Worm (Caenorhabditis elegans) whole organism, L1 larva: ENCODE results near the gene C36C5.4.
A peak's percentile ranks its signal among the peaks of the same experiment; 100 is the strongest.

Experiments
- ceh-8 ChIP-seq: fragments of 200-800 bp; sonication (Bioruptor generic); optimal IDR thresholded peaks from 2 replicates; lab custom pipeline; 2018; ENCODE audit warnings: mild to moderate bottlenecking, missing genetic modification characterization, moderate library complexity, missing compliant biosample characterization
- ceh-90 ChIP-seq: sonication (generic microtip); optimal IDR thresholded peaks from 2 replicates; lab custom pipeline; 2016; ENCODE audit warnings: missing genetic modification characterization, missing compliant biosample characterization
- efl-1 ChIP-seq, 4 experiments: fragments of 150-350 bp; optimal IDR thresholded peaks in 3 of 4; peaks in 1 of 4; 1 replicate in 1 of 4; 2 replicates in 3 of 4; lab custom pipeline; 2014; ENCODE audit warnings: missing biosample characterization in 2 of 4, missing genetic modification characterization in 2 of 4, missing genetic modification reagents in 2 of 4
- egl-27 ChIP-seq, 2 experiments: fragments of 150-350 bp in 1 of 2; sonication (generic microtip); optimal IDR thresholded peaks; 3 replicates each; lab custom pipeline; 2017 to 2018; ENCODE audit warnings: missing biosample characterization in 2 of 2, missing genetic modification characterization in 2 of 2, missing genetic modification reagents in 2 of 2
- elt-2 ChIP-seq: sonication (generic microtip); optimal IDR thresholded peaks from 2 replicates; lab custom pipeline; 2016; ENCODE audit warnings: missing genetic modification characterization, mild to moderate bottlenecking, inconsistent platforms, missing compliant biosample characterization, missing genetic modification reagents
- elt-3 ChIP-seq, 6 experiments: fragments of 150-350 bp in 1 of 6; sonication (generic microtip); optimal IDR thresholded peaks; 2 replicates each; lab custom pipeline; 2017 to 2018; ENCODE audit warnings: missing biosample characterization in 6 of 6, missing genetic modification characterization in 6 of 6, inconsistent platforms in 1 of 6
- fkh-4 ChIP-seq: sonication (generic microtip); optimal IDR thresholded peaks from 2 replicates; lab custom pipeline; 2016; ENCODE audit warnings: missing compliant biosample characterization, missing genetic modification characterization, borderline replicate concordance
- fkh-8 ChIP-seq: sonication (generic microtip); optimal IDR thresholded peaks from 2 replicates; lab custom pipeline; 2016; ENCODE audit warnings: mild to moderate bottlenecking, missing genetic modification characterization, missing compliant biosample characterization
- grh-1 ChIP-seq: fragments of 200-800 bp; sonication (Bioruptor generic); IDR thresholded peaks from 2 replicates; pipeline ENCODE4 v1.3.6; 2022; ENCODE audit warnings: missing genetic modification reagents, missing genetic modification characterization, missing compliant biosample characterization
- hlh-4 ChIP-seq: sonication (generic microtip); optimal IDR thresholded peaks from 2 replicates; lab custom pipeline; 2016; ENCODE audit warnings: mild to moderate bottlenecking, missing genetic modification characterization, missing compliant biosample characterization
- hpl-2 ChIP-seq: fragments of 150-350 bp; optimal IDR thresholded peaks from 2 replicates; lab custom pipeline; 2014; ENCODE audit warnings: missing biosample characterization, missing genetic modification reagents, missing genetic modification characterization
- irx-1 ChIP-seq: sonication (generic microtip); optimal IDR thresholded peaks from 2 replicates; lab custom pipeline; 2016; ENCODE audit warnings: missing genetic modification characterization, missing compliant biosample characterization
- lin-13 ChIP-seq: fragments of 150-350 bp; optimal IDR thresholded peaks from 2 replicates; lab custom pipeline; 2014; ENCODE audit warnings: missing biosample characterization, missing genetic modification reagents, missing genetic modification characterization
- lin-39 ChIP-seq: fragments of 150-350 bp; optimal IDR thresholded peaks from 2 replicates; lab custom pipeline; 2014; ENCODE audit warnings: missing biosample characterization, missing genetic modification reagents, missing genetic modification characterization
- lir-3 ChIP-seq: sonication (generic microtip); optimal IDR thresholded peaks from 2 replicates; lab custom pipeline; 2016; ENCODE audit warnings: mild to moderate bottlenecking, missing genetic modification characterization, moderate library complexity, missing compliant biosample characterization; ENCODE audit not compliant: poor library complexity
- mdl-1 ChIP-seq, 2 experiments: fragments of 150-350 bp; optimal IDR thresholded peaks; 2 replicates each; lab custom pipeline; 2014 to 2017; ENCODE audit warnings: missing biosample characterization in 2 of 2, missing genetic modification characterization in 2 of 2, inconsistent platforms in 1 of 2
- mep-1 ChIP-seq: fragments of 150-350 bp; optimal IDR thresholded peaks from 2 replicates; lab custom pipeline; 2014; ENCODE audit warnings: missing biosample characterization, missing genetic modification characterization
- nhr-20 ChIP-seq: sonication (generic microtip); optimal IDR thresholded peaks from 2 replicates; lab custom pipeline; 2016; ENCODE audit warnings: mild to moderate bottlenecking, missing genetic modification characterization, missing compliant biosample characterization
- nhr-237 ChIP-seq: fragments of 150-350 bp; optimal IDR thresholded peaks from 2 replicates; lab custom pipeline; 2014; ENCODE audit warnings: missing biosample characterization, missing genetic modification characterization
- nhr-47 ChIP-seq: sonication (generic microtip); optimal IDR thresholded peaks from 2 replicates; lab custom pipeline; 2016; ENCODE audit warnings: mild to moderate bottlenecking, missing genetic modification characterization, moderate library complexity, missing compliant biosample characterization
- nhr-77 ChIP-seq: fragments of 150-350 bp; optimal IDR thresholded peaks from 2 replicates; lab custom pipeline; 2014; ENCODE audit warnings: missing biosample characterization, missing genetic modification characterization
- nhr-85 ChIP-seq: sonication (generic microtip); peaks from one replicate; lab custom pipeline; 2016; ENCODE audit warnings: missing genetic modification characterization, inconsistent platforms, missing compliant biosample characterization
- nhr-90 ChIP-seq: sonication (generic microtip); optimal IDR thresholded peaks from 2 replicates; lab custom pipeline; 2016; ENCODE audit warnings: mild to moderate bottlenecking, missing genetic modification characterization, missing compliant biosample characterization; ENCODE audit not compliant: poor library complexity
- pax-3 ChIP-seq: fragments of 200-800 bp; sonication (Bioruptor generic); optimal IDR thresholded peaks from 2 replicates; lab custom pipeline; 2018; ENCODE audit warnings: mild to moderate bottlenecking, missing genetic modification characterization, moderate library complexity, missing compliant biosample characterization
- rnt-1 ChIP-seq: sonication (generic microtip); optimal IDR thresholded peaks from 2 replicates; lab custom pipeline; 2016; ENCODE audit warnings: mild to moderate bottlenecking, missing genetic modification characterization, moderate library complexity, missing compliant biosample characterization
- snu-23 ChIP-seq: sonication (generic microtip); optimal IDR thresholded peaks from 2 replicates; lab custom pipeline; 2016; ENCODE audit warnings: missing genetic modification characterization, missing compliant biosample characterization
- tlp-1 ChIP-seq: fragments of 150-350 bp; optimal IDR thresholded peaks from 2 replicates; lab custom pipeline; 2014; ENCODE audit warnings: missing biosample characterization, missing genetic modification characterization
- unc-30 ChIP-seq: sonication (generic microtip); optimal IDR thresholded peaks from 2 replicates; lab custom pipeline; 2017; ENCODE audit warnings: missing biosample characterization, missing genetic modification characterization
- unc-62 ChIP-seq: fragments of 150-350 bp; optimal IDR thresholded peaks from 2 replicates; lab custom pipeline; 2014; ENCODE audit warnings: missing biosample characterization, missing genetic modification reagents, missing genetic modification characterization
- unc-86 ChIP-seq: sonication (generic microtip); optimal IDR thresholded peaks from 2 replicates; lab custom pipeline; 2016; ENCODE audit warnings: missing genetic modification characterization, missing compliant biosample characterization
- unc-98 ChIP-seq: fragments of 200-800 bp; sonication (Bioruptor generic); IDR thresholded peaks from 2 replicates; pipeline ENCODE4 v1.3.6; 2022; ENCODE audit warnings: missing genetic modification characterization, missing compliant biosample characterization
- zag-1 ChIP-seq: fragments of 150-350 bp; optimal IDR thresholded peaks from 2 replicates; lab custom pipeline; 2014; ENCODE audit warnings: missing biosample characterization, missing genetic modification characterization
- zip-4 ChIP-seq: fragments of 200-800 bp; sonication (Bioruptor generic); optimal IDR thresholded peaks from 2 replicates; lab custom pipeline; 2018; ENCODE audit warnings: mild to moderate bottlenecking, missing genetic modification characterization, moderate library complexity, missing compliant biosample characterization
- ztf-11 ChIP-seq, 2 experiments: sonication (generic microtip); optimal IDR thresholded peaks; 2 replicates each; lab custom pipeline; 2016 to 2017; ENCODE audit warnings: missing genetic modification characterization in 2 of 2, missing biosample characterization in 1 of 2, missing compliant biosample characterization in 1 of 2

Gene C36C5.4

ce11 chrV:3176161-3176560 lies 9.8 kb downstream of the C36C5.4 start, which contains the start of gene srab-8:
TSS of gene srab-8 (plus strand) at chrV:3176461.
- peak; percentile 90 for TF ChIP-seq hlh-4 (tag; lab: Kevin White, UChicago)
- TF ChIP-seq grh-1 (GFP tag; lab: Robert Waterston, UW): no peak

DNA sequence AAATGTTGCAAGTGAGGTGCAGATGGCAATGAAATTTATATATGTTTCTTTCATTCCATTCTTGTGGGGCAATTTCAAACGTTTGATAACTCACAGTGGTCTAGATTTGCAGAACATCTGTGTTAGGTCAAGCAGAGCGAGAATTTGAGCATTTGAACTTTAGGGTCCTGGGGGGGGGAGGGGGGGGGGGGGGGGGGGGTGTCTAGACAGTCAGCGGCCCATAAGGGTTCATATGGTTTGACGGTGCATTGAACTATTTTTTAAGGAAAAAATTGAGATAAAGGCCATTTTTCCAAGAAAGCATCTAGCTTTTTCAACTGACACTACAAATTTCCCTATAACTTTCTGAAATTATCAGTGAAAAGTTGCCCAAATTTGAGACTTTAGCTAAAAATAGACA lies 19.5 kb downstream of the C36C5.4 start:
- TF ChIP-seq efl-1 (optimal IDR thresholded peaks at IDR 0.05; lab: Kevin White, UChicago): no peak
- no peak for TF ChIP-seq efl-1 (GFP tag; optimal IDR thresholded peaks at IDR 0.05 in 1 of 2; lab: Kevin White, UChicago)
- no peak for TF ChIP-seq nhr-77 (tag; lab: Kevin White, UChicago)
- TF ChIP-seq pax-3 (tag; lab: Kevin White, UChicago): no peak
- no peak for TF ChIP-seq unc-98
- TF ChIP-seq ztf-11 (tag; optimal IDR thresholded peaks at IDR 0.05; lab: Kevin White, UChicago): no peak
- TF ChIP-seq tlp-1 (tag; lab: Kevin White, UChicago): no peak
- TF ChIP-seq ceh-8 (GFP tag; lab: Kevin White, UChicago): no peak
- TF ChIP-seq elt-3 (tag; optimal IDR thresholded peaks at IDR 0.05; lab: Kevin White, UChicago): no peak
- TF ChIP-seq mdl-1 (tag; optimal IDR thresholded peaks at IDR 0.05; lab: Kevin White, UChicago): no peak
- no peak for TF ChIP-seq irx-1 (tag; lab: Kevin White, UChicago)
- TF ChIP-seq fkh-8: no peak
- TF ChIP-seq unc-30 (tag; lab: Kevin White, UChicago): no peak
- no peak for TF ChIP-seq hpl-2 (GFP tag; lab: Kevin White, UChicago)

- no peak for TF ChIP-seq zag-1
- TF ChIP-seq unc-86 (tag; lab: Kevin White, UChicago): no peak
- no peak for TF ChIP-seq fkh-4 (tag; lab: Kevin White, UChicago)
- TF ChIP-seq nhr-47 (tag; lab: Kevin White, UChicago): no peak
- no peak for TF ChIP-seq zip-4 (GFP tag; lab: Kevin White, UChicago)
- no peak for TF ChIP-seq lin-39 (tag; lab: Kevin White, UChicago)
- no peak for TF ChIP-seq ceh-90 (tag; lab: Kevin White, UChicago)
- no peak for TF ChIP-seq mep-1
- TF ChIP-seq egl-27 (tag; optimal IDR thresholded peaks at IDR 0.05; lab: Kevin White, UChicago): no peak
- TF ChIP-seq unc-62 (GFP tag; lab: Kevin White, UChicago): no peak
- no peak for TF ChIP-seq grh-1 (GFP tag; lab: Robert Waterston, UW)
Observed at ce11 chrV:3188043-3188442, 21.7 kb downstream of the C36C5.4 start, which contains the start of gene lag-2. TSS of gene lag-2 (plus strand) at chrV:3188343.

DNA sequence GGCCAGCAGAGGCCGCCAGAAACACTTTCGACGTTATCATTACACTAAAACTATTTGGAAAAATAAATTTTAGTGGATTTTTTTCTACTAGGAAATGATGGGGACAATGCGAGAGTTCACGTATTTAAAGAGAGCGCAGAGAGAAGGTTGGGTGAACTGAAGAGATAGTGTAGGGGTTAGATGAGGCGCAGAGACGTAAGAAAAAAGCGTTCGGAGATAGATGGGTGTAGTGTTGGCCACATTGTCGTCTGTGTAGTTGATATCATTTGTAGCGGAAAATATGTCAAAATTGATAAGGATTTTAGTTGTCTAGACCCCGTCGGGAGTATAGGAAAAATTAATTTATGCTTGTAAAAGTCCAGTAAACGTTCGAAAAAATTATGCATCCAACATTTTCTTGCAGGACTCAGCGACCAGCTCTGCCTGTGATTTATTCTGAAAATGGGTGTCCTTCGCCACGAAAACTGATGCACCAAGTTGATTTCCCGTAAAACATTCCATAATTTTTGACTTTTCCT lies 26.8 kb downstream of the C36C5.4 start, which contains the start of the genes Y73C8B.3 and Y73C8B.9:
TSS of gene Y73C8B.3 (minus strand) at position 147 of the 518 bp plus-strand sequence.
TSS of gene Y73C8B.9 (plus strand) at position 468 of the 518 bp plus-strand sequence.
- TF ChIP-seq nhr-20 (tag; lab: Kevin White, UChicago) (peak; percentile 29), efl-1 (optimal IDR thresholded peaks at IDR 0.05; lab: Kevin White, UChicago) (peak; percentile 9 to 11), efl-1 (GFP tag; optimal IDR thresholded peaks at IDR 0.05 in 1 of 2; lab: Kevin White, UChicago) (no peak), snu-23 (peak; percentile 32), lin-13 (no peak), nhr-90 (peak; percentile 33), elt-2 (tag; lab: Kevin White, UChicago) (peak; percentile 73), elt-3 (tag; optimal IDR thresholded peaks at IDR 0.05; lab: Kevin White, UChicago) (peak in 2 of 6 experiments; percentile 35 to 65), nhr-85 (peak; percentile 42), lir-3 (tag; lab: Kevin White, UChicago) (no peak), nhr-237 (no peak), rnt-1 (tag; lab: Kevin White, UChicago) (peak; percentile 14)
